Worm (Caenorhabditis elegans) whole organism, early embryonic: ENCODE measurements around the gene pps-1.

Source experiments
- F13C5.2 ChIP-seq: sonication (generic microtip); optimal IDR thresholded peaks from 2 replicates; lab custom pipeline; 2017; ENCODE audit warnings: mild to moderate bottlenecking, missing genetic modification characterization, inconsistent platforms, missing compliant biosample characterization
- ama-1 ChIP-seq: fragments of 150-350 bp; optimal IDR thresholded peaks from 2 replicates; lab custom pipeline; 2014
- hmg-4 ChIP-seq: fragments of 200-800 bp; sonication (Bioruptor generic); optimal IDR thresholded peaks from 2 replicates; lab custom pipeline; 2018; ENCODE audit warnings: mild to moderate bottlenecking, missing genetic modification characterization, missing compliant biosample characterization

DNA sequence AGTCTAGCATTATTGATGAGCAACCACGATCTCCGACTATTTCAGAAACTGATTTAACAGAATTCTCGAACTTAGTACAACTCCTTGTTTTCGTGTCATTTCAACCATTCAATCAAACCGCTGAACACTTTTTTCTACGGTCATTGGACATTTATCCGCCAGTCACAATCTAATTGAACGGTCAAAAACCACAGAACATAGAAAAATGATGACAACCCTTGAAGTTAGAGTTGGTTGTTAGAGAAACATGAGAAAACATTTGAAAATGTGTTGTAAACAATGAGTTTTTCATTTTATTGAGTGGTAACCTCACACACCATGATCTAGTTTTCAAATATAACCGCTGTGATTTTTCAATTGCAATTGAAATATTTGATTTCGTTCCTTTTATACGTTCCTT is 17.3 kb upstream of the pps-1 start:
- TF ChIP-seq ama-1 (no peak), F13C5.2 (tag; lab: Kevin White, UChicago) (no peak), hmg-4 (GFP tag; lab: Kevin White, UChicago) (no peak)
